Fruit fly (Drosophila melanogaster) whole organism, wandering third instar larva: ENCODE data around the gene CG13876.

ENCODE experiments used
- CrebA ChIP-seq: fragments of 200-800 bp; sonication (Bioruptor generic); optimal IDR thresholded peaks from 2 replicates; lab custom pipeline; 2016; ENCODE audit warnings: missing biosample characterization, mild to moderate bottlenecking, missing genetic modification characterization, borderline replicate concordance
- Dif ChIP-seq: fragments of 200-275, 200-300 bp; sonication (Bioruptor generic); optimal IDR thresholded peaks from 2 replicates; lab custom pipeline; 2018; ENCODE audit warnings: missing biosample characterization, missing genetic modification characterization; ENCODE audit not compliant: partially characterized antibody
- HLH106 ChIP-seq: fragments of 200-800 bp; optimal IDR thresholded peaks from 3 replicates; lab custom pipeline; 2019; ENCODE audit warnings: missing biosample characterization, mild to moderate bottlenecking, missing genetic modification characterization, moderate library complexity
- br ChIP-seq: fragments of 200-800 bp; sonication (Bioruptor generic); optimal IDR thresholded peaks from 2 replicates; lab custom pipeline; 2016; ENCODE audit warnings: missing biosample characterization, missing genetic modification characterization
- foxo ChIP-seq, 2 experiments: fragments of 200-800 bp; sonication (Bioruptor generic); optimal IDR thresholded peaks; 2 replicates in 1 of 2; 3 replicates in 1 of 2; lab custom pipeline; 2016 to 2017; ENCODE audit warnings: missing biosample characterization in 2 of 2, missing genetic modification characterization in 2 of 2
- fru ChIP-seq: fragments of 200-800 bp; sonication (Bioruptor generic); optimal IDR thresholded peaks from 3 replicates; lab custom pipeline; 2016; ENCODE audit warnings: missing biosample characterization, mild to moderate bottlenecking, missing genetic modification characterization
- pan ChIP-seq: fragments of >200 bp; optimal IDR thresholded peaks from 2 replicates; lab custom pipeline; 2017
- sv ChIP-seq: fragments of 200-800 bp; sonication (Bioruptor generic); optimal IDR thresholded peaks from 3 replicates; lab custom pipeline; 2016; ENCODE audit warnings: missing biosample characterization, missing genetic modification characterization

DNA sequence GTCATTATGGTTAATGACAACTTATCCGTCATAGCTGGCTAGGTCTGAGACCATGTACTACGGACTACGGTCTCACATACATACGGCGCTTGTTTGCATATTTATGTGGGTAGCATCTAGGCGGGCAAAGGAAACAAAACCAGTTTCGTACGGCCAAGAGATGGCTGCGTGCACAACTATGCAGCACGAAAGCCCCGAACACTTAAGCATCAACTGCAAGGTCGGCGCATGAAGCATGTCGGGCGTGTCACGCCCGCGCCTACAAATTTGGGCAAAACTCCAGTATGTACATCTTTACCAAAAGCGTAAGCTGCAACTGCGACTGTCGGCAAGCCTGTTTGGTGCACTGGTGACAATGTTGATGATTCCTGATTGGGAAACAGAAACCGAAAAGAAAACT is 28.0 kb upstream of the CG13876 start:
- TF ChIP-seq sv (no peak), Dif (GFP tag; lab: Kevin White, UChicago) (no peak), CrebA (GFP tag; lab: Kevin White, UChicago) (no peak), pan (lab: Kevin White, UChicago) (no peak), fru (GFP tag; lab: Kevin White, UChicago) (no peak), HLH106 (tag; lab: Kevin White, UChicago) (no peak), br (GFP tag; lab: Kevin White, UChicago) (no peak), foxo (GFP tag; optimal IDR thresholded peaks at IDR 0.05; lab: Kevin White, UChicago) (no peak)
